Fruit fly (Drosophila melanogaster): ENCODE results near the gene Zip71B.
A peak's percentile ranks its signal among the peaks of the same experiment; 100 is the strongest.

DNA sequence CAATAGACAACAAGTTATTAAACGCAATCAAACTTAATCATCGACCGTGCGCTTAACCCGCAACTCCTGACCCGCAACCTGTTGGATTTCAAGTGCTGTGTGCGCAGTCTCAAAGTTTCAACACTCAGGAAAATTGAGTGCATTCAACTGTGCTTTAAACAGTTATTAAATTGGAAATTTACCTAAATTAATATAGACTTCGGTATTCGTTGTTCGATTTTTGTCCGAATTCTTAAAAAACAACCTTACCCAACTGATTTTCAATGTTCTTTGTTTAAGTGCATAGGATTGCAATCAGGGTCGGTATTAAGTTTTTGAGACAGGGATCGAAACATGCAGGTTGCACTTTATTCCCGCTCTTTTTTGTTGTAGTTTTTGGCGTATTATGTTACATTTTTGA is 13.0 kb downstream of the Zip71B start:
- TF ChIP-seq CG11902 (GFP tag; optimal IDR thresholded peaks at IDR 0.05) (no peak), CG6163 (GFP tag; IDR thresholded peaks at IDR 0.05) (peak; percentile 82), Eip75B (GFP tag; optimal IDR thresholded peaks at IDR 0.05) (peak; percentile 62), CG6854 (GFP tag; optimal IDR thresholded peaks at IDR 0.05) (no peak), dsx (GFP tag; optimal IDR thresholded peaks at IDR 0.05; ENCODE audit: poor library complexity, severe bottlenecking) (no peak), fd59A (GFP tag; optimal IDR thresholded peaks at IDR 0.05) (no peak), cyc (GFP tag; optimal IDR thresholded peaks at IDR 0.05) (peak; percentile 51)

Measured in whole organism, prepupa.